Worm (Caenorhabditis elegans) whole organism, mixed stage, embryonic: ENCODE results near the gene F13A2.9.

Experiments used
- M03D4.4 ChIP-seq: sonication (generic microtip); optimal IDR thresholded peaks from 2 replicates; lab custom pipeline; 2017; ENCODE audit warnings: mild to moderate bottlenecking, missing genetic modification characterization, missing compliant biosample characterization
- bed-3 ChIP-seq: fragments of 200-800 bp; sonication (Bioruptor generic); optimal IDR thresholded peaks from 3 replicates; lab custom pipeline; 2018; ENCODE audit warnings: mild to moderate bottlenecking, missing genetic modification characterization, moderate library complexity, missing compliant biosample characterization
- blmp-1 ChIP-seq: fragments of 150-350 bp; optimal IDR thresholded peaks from 2 replicates; lab custom pipeline; 2014; ENCODE audit warnings: missing biosample characterization, missing genetic modification characterization
- ceh-39 ChIP-seq: fragments of 150-350 bp; optimal IDR thresholded peaks from 2 replicates; lab custom pipeline; 2014; ENCODE audit warnings: missing biosample characterization, missing genetic modification characterization
- ceh-43 ChIP-seq: fragments of 200-800 bp; sonication (Bioruptor generic); optimal IDR thresholded peaks from 2 replicates; lab custom pipeline; 2018; ENCODE audit warnings: mild to moderate bottlenecking, missing genetic modification characterization, moderate library complexity, missing compliant biosample characterization
- ceh-83 ChIP-seq: fragments of 200-800 bp; sonication (Bioruptor generic); optimal IDR thresholded peaks from 2 replicates; lab custom pipeline; 2018; ENCODE audit warnings: mild to moderate bottlenecking, missing genetic modification characterization, missing compliant biosample characterization
- ces-1 ChIP-seq: fragments of 150-350 bp; optimal IDR thresholded peaks from 2 replicates; lab custom pipeline; 2014; ENCODE audit warnings: missing biosample characterization, missing genetic modification reagents, missing genetic modification characterization
- cnd-1 ChIP-seq: fragments of 200-800 bp; sonication (Bioruptor generic); optimal IDR thresholded peaks from 2 replicates; lab custom pipeline; 2018; ENCODE audit warnings: mild to moderate bottlenecking, missing genetic modification characterization, missing compliant biosample characterization
- drap-1 ChIP-seq: fragments of 200-800 bp; sonication (Bioruptor generic); optimal IDR thresholded peaks from 3 replicates; lab custom pipeline; 2018; ENCODE audit warnings: mild to moderate bottlenecking, missing genetic modification characterization, missing compliant biosample characterization
- elt-1 ChIP-seq: sonication (generic microtip); optimal IDR thresholded peaks from 2 replicates; lab custom pipeline; 2017; ENCODE audit warnings: missing genetic modification characterization, mild to moderate bottlenecking, missing compliant biosample characterization, antibody characterized with exemption, moderate library complexity, borderline replicate concordance; ENCODE audit not compliant: insufficient read depth
- ham-2 ChIP-seq: fragments of 200-800 bp; sonication (Bioruptor generic); optimal IDR thresholded peaks from 2 replicates; lab custom pipeline; 2018; ENCODE audit warnings: mild to moderate bottlenecking, missing genetic modification characterization, missing compliant biosample characterization
- hlh-1 ChIP-seq: fragments of 150-350 bp; optimal IDR thresholded peaks from 2 replicates; lab custom pipeline; 2014; ENCODE audit warnings: missing biosample characterization, missing genetic modification reagents, missing genetic modification characterization
- lin-13 ChIP-seq: fragments of 150-350 bp; optimal IDR thresholded peaks from 2 replicates; lab custom pipeline; 2014; ENCODE audit warnings: missing biosample characterization, missing genetic modification characterization
- lin-32 ChIP-seq: fragments of 200-800 bp; sonication (Bioruptor generic); optimal IDR thresholded peaks from 2 replicates; lab custom pipeline; 2018; ENCODE audit warnings: mild to moderate bottlenecking, missing genetic modification characterization, missing compliant biosample characterization
- lsy-2 ChIP-seq: fragments of 150-350 bp; optimal IDR thresholded peaks from 2 replicates; lab custom pipeline; 2014; ENCODE audit warnings: missing biosample characterization, missing genetic modification characterization
- mab-5 ChIP-seq: fragments of 150-350 bp; optimal IDR thresholded peaks from 2 replicates; lab custom pipeline; 2014; ENCODE audit warnings: missing biosample characterization, missing genetic modification characterization
- mep-1 ChIP-seq: fragments of 150-350 bp; optimal IDR thresholded peaks from 2 replicates; lab custom pipeline; 2017; ENCODE audit warnings: missing biosample characterization, missing genetic modification reagents, missing genetic modification characterization, inconsistent platforms
- mls-2 ChIP-seq: sonication (generic microtip); optimal IDR thresholded peaks from 2 replicates; lab custom pipeline; 2016; ENCODE audit warnings: mild to moderate bottlenecking, missing genetic modification characterization, moderate library complexity, missing compliant biosample characterization
- nhr-12 ChIP-seq: fragments of 150-350 bp; optimal IDR thresholded peaks from 2 replicates; lab custom pipeline; 2014; ENCODE audit warnings: missing biosample characterization, missing genetic modification characterization
- nhr-2 ChIP-seq: fragments of 150-350 bp; optimal IDR thresholded peaks from 2 replicates; lab custom pipeline; 2014; ENCODE audit warnings: missing biosample characterization, missing genetic modification characterization
- nhr-237 ChIP-seq: fragments of 150-350 bp; optimal IDR thresholded peaks from 2 replicates; lab custom pipeline; 2014; ENCODE audit warnings: missing biosample characterization, missing genetic modification characterization
- nhr-28 ChIP-seq: fragments of 150-350 bp; optimal IDR thresholded peaks from 2 replicates; lab custom pipeline; 2014; ENCODE audit warnings: missing biosample characterization, missing genetic modification characterization
- pha-4 ChIP-seq: fragments of 150-350 bp; optimal IDR thresholded peaks from 2 replicates; lab custom pipeline; 2018; ENCODE audit warnings: missing biosample characterization, missing genetic modification reagents, missing genetic modification characterization
- sem-2 ChIP-seq: fragments of 200-800 bp; sonication (Bioruptor generic); optimal IDR thresholded peaks from 2 replicates; lab custom pipeline; 2018; ENCODE audit warnings: mild to moderate bottlenecking, missing genetic modification characterization, missing compliant biosample characterization
- snpc-4 ChIP-seq: fragments of 150-350 bp; optimal IDR thresholded peaks from 2 replicates; lab custom pipeline; 2014; ENCODE audit warnings: missing biosample characterization, missing genetic modification characterization
- sptf-1 ChIP-seq: sonication (generic microtip); optimal IDR thresholded peaks from 2 replicates; lab custom pipeline; 2017; ENCODE audit warnings: mild to moderate bottlenecking, missing genetic modification characterization, moderate library complexity, missing compliant biosample characterization
- tbx-8 ChIP-seq: fragments of 200-800 bp; sonication (Bioruptor generic); optimal IDR thresholded peaks from 2 replicates; lab custom pipeline; 2018; ENCODE audit warnings: mild to moderate bottlenecking, missing genetic modification characterization, moderate library complexity, missing compliant biosample characterization
- unc-120 ChIP-seq: sonication (generic microtip); optimal IDR thresholded peaks from 2 replicates; lab custom pipeline; 2017; ENCODE audit warnings: missing genetic modification characterization, missing compliant biosample characterization; ENCODE audit not compliant: poor library complexity, severe bottlenecking
- unc-39 ChIP-seq: fragments of 150-350 bp; optimal IDR thresholded peaks from 2 replicates; lab custom pipeline; 2014; ENCODE audit warnings: missing biosample characterization, missing genetic modification characterization
- unc-62 ChIP-seq: fragments of 150-350 bp; optimal IDR thresholded peaks from 2 replicates; lab custom pipeline; 2014; ENCODE audit warnings: missing biosample characterization, missing genetic modification reagents, missing genetic modification characterization
- zip-8 ChIP-seq: fragments of 150-350 bp; optimal IDR thresholded peaks from 2 replicates; lab custom pipeline; 2014; ENCODE audit warnings: missing biosample characterization, missing genetic modification characterization
- ztf-11 ChIP-seq: fragments of 150-350 bp; optimal IDR thresholded peaks from 2 replicates; lab custom pipeline; 2014; ENCODE audit warnings: missing biosample characterization, missing genetic modification characterization

Gene F13A2.9

DNA sequence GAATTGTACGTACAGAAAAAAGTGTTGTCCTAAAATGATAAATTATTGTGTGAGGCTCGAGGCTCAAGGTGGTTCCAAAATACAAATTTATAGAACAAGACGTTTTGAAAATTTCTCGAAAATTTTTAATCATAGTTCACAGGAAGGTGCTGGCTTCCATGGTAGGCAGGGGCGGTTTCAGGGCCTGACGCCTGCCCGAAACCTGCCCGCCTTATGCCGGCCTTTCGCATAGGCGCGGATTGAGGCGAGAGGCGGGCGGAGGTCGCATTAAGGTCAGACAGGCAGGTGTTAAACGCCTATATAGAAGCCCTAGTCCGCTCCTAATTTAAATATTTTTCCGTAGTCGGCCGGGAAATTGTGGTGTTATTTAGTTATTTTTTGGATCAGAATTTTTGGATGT lies 35.8 kb upstream of the F13A2.9 start:
- TF ChIP-seq tbx-8 (GFP tag; lab: Kevin White, UChicago) (no peak), snpc-4 (tag; lab: Kevin White, UChicago) (no peak), nhr-237 (tag; lab: Kevin White, UChicago) (no peak), unc-62 (GFP tag; lab: Kevin White, UChicago) (no peak), unc-120 (tag; lab: Kevin White, UChicago) (no peak), sem-2 (GFP tag; lab: Kevin White, UChicago) (no peak), mab-5 (tag; lab: Kevin White, UChicago) (no peak), hlh-1 (no peak), ceh-39 (tag; lab: Kevin White, UChicago) (no peak), lsy-2 (no peak), pha-4 (tag; lab: Kevin White, UChicago) (no peak), ham-2 (no peak), zip-8 (tag; lab: Kevin White, UChicago) (no peak), lin-13 (tag; lab: Kevin White, UChicago) (no peak), mls-2 (tag; lab: Kevin White, UChicago) (no peak), lin-32 (GFP tag; lab: Kevin White, UChicago) (no peak), mep-1 (tag; lab: Kevin White, UChicago) (no peak)

DNA sequence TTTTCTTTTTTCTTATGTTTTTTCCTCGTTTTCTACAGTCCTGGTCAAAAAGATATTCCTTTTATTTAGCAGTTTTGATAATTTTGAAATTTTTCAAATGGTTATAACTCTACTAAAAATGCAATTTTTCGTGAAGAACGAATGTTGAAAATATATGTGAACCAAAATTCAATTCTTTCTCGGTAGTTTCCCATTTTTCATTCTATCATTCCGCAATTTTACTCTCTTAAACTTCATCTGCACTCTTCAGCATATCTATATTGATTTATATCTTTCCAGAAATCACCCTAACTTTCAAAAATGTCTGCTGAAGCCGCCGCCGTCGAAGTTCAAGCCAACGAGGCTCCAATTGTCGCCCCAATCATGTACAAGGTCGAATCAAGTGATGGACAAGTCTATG lies 34.8 kb upstream of the F13A2.9 start, which contains the start of gene skr-7:
TSS of gene skr-7 (plus strand) at position 301 of the 400 bp plus-strand sequence.
- TF ChIP-seq nhr-2, result no peak
- no peak for TF ChIP-seq tbx-8 (GFP tag; lab: Kevin White, UChicago)
- TF ChIP-seq ztf-11 (tag; lab: Kevin White, UChicago), result no peak
- TF ChIP-seq drap-1, result no peak
- TF ChIP-seq mep-1 (tag; lab: Kevin White, UChicago), result no peak
- no peak for TF ChIP-seq M03D4.4 (tag; lab: Kevin White, UChicago)
- TF ChIP-seq snpc-4 (tag; lab: Kevin White, UChicago), result no peak
- TF ChIP-seq zip-8 (tag; lab: Kevin White, UChicago), result no peak
- no peak for TF ChIP-seq lsy-2
- no peak for TF ChIP-seq lin-13 (tag; lab: Kevin White, UChicago)
- TF ChIP-seq sem-2 (GFP tag; lab: Kevin White, UChicago), result no peak
- no peak for TF ChIP-seq elt-1 (tag; lab: Kevin White, UChicago)
- no peak for TF ChIP-seq blmp-1 (tag; lab: Kevin White, UChicago)
- TF ChIP-seq unc-62 (GFP tag; lab: Kevin White, UChicago), result no peak
- no peak for TF ChIP-seq ceh-83 (GFP tag; lab: Kevin White, UChicago)
- no peak for TF ChIP-seq sptf-1
- TF ChIP-seq unc-39 (tag; lab: Kevin White, UChicago), result no peak
- TF ChIP-seq bed-3 (GFP tag; lab: Kevin White, UChicago), result no peak
- no peak for TF ChIP-seq nhr-28 (tag; lab: Kevin White, UChicago)
- TF ChIP-seq nhr-237 (tag; lab: Kevin White, UChicago), result no peak

DNA sequence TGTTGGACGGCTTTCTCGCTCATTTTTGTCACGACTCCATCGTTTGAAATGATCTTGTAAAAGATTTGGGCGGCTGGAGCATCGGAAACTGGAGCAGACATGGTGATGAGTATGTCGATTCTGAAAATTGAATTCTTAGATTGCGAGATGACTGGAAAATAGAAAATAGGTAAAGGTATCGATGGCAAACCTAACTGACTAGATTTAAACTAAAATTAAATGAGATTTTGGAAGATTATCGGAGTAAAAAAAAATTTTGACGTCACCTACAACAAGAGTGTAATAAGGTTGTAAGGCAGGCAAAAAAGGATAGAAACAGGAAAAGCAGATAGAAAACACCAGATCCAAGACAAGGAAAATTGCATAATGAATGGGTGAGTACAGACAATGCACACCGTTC lies 34.2 kb upstream of the F13A2.9 start, which contains the start of gene skr-14:
TSS of gene skr-14 (minus strand) at position 101 of the 400 bp plus-strand sequence.
- no peak for TF ChIP-seq ceh-83 (GFP tag; lab: Kevin White, UChicago)

DNA sequence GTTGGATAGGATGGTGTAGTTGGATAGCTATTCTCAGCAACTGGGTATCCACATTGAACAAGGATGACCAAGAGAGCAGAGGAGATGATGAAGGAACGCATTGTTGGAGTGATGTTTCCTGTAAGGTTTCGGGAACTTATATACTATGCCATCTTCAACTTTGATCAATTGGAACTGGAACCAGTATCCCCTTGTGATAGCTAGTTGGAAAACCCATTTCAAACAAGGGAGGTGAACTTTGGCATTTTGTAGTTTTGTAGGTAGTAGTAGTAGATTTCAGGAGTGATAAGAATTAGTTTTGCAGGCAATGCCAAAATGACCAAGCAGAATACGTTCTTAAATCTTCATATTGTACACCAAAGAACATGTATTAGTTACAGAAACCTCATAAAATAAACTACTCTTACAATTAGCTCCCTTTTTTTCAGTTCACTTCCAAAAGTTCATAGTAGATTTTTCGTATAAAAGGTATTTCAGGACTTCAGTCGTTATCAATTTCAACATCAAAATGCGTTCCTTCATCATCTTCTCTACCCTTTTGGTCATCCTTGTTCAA lies 32.5 kb upstream of the F13A2.9 start, which contains the start of the genes Y47D7A.7 and Y47D7A.2:
TSS of gene Y47D7A.7 (minus strand) at position 101 of the 556 bp plus-strand sequence.
TSS of gene Y47D7A.2 (plus strand) at position 506 of the 556 bp plus-strand sequence.
- TF ChIP-seq mls-2 (tag; lab: Kevin White, UChicago), result no peak
- no peak for TF ChIP-seq pha-4 (tag; lab: Kevin White, UChicago)
- no peak for TF ChIP-seq zip-8 (tag; lab: Kevin White, UChicago)
- no peak for TF ChIP-seq sptf-1
- TF ChIP-seq bed-3 (GFP tag; lab: Kevin White, UChicago), result no peak
- no peak for TF ChIP-seq cnd-1 (tag; lab: Kevin White, UChicago)
- no peak for TF ChIP-seq nhr-12
- no peak for TF ChIP-seq lin-32 (GFP tag; lab: Kevin White, UChicago)
- TF ChIP-seq ceh-39 (tag; lab: Kevin White, UChicago), result no peak
- TF ChIP-seq hlh-1, result no peak
- TF ChIP-seq nhr-2, result no peak
- no peak for TF ChIP-seq lsy-2
- TF ChIP-seq unc-120 (tag; lab: Kevin White, UChicago), result no peak
- no peak for TF ChIP-seq tbx-8 (GFP tag; lab: Kevin White, UChicago)
- no peak for TF ChIP-seq blmp-1 (tag; lab: Kevin White, UChicago)
- no peak for TF ChIP-seq elt-1 (tag; lab: Kevin White, UChicago)
- TF ChIP-seq ceh-43 (GFP tag; lab: Kevin White, UChicago), result no peak
- no peak for TF ChIP-seq drap-1
- no peak for TF ChIP-seq ces-1 (GFP tag; lab: Kevin White, UChicago)
- no peak for TF ChIP-seq M03D4.4 (tag; lab: Kevin White, UChicago)
- TF ChIP-seq, all 35 proteins: peak for 0
